Worm (Caenorhabditis elegans): ENCODE data around the gene ZC412.5.

- TF ChIP-seq ztf-11 (tag; optimal IDR thresholded peaks at IDR 0.05) (no peak), nhr-77 (tag; optimal IDR thresholded peaks at IDR 0.05) (no peak)
Measured at ce11 chrV:14855626-14856025, 19.6 kb downstream of the ZC412.5 start.

Measured in whole organism, L2 larva.